Worm (Caenorhabditis elegans) whole organism, late embryonic: ENCODE results near the gene dhps-1.

Experiments used
- K02D7.2 ChIP-seq: sonication (generic microtip); optimal IDR thresholded peaks from 2 replicates; lab custom pipeline; 2017; ENCODE audit warnings: mild to moderate bottlenecking, missing genetic modification characterization, missing compliant biosample characterization
- ahr-1 ChIP-seq: sonication (generic microtip); optimal IDR thresholded peaks from 2 replicates; lab custom pipeline; 2016; ENCODE audit warnings: missing genetic modification characterization, missing compliant biosample characterization
- ama-1 ChIP-seq: fragments of 150-350 bp; optimal IDR thresholded peaks from 2 replicates; lab custom pipeline; 2014
- ceh-14 ChIP-seq: sonication (generic microtip); optimal IDR thresholded peaks from 2 replicates; lab custom pipeline; 2016; ENCODE audit warnings: missing genotype, missing genetic modification characterization, missing compliant biosample characterization
- ceh-18 ChIP-seq: sonication (generic microtip); optimal IDR thresholded peaks from 2 replicates; lab custom pipeline; 2016; ENCODE audit warnings: missing genetic modification characterization, missing compliant biosample characterization
- ceh-9 ChIP-seq: sonication (generic microtip); optimal IDR thresholded peaks from 2 replicates; lab custom pipeline; 2016; ENCODE audit warnings: mild to moderate bottlenecking, missing genetic modification characterization, inconsistent platforms, missing compliant biosample characterization
- elt-4 ChIP-seq: sonication (generic microtip); optimal IDR thresholded peaks from 2 replicates; lab custom pipeline; 2016; ENCODE audit warnings: missing genetic modification characterization, missing compliant biosample characterization
- ets-4 ChIP-seq: sonication (generic microtip); optimal IDR thresholded peaks from 2 replicates; lab custom pipeline; 2016; ENCODE audit warnings: missing genetic modification characterization, missing compliant biosample characterization
- eyg-1 ChIP-seq: sonication (generic microtip); optimal IDR thresholded peaks from 2 replicates; lab custom pipeline; 2016; ENCODE audit warnings: missing genotype, missing genetic modification characterization, missing compliant biosample characterization
- hlh-13 ChIP-seq: fragments of 200-800 bp; sonication (Bioruptor generic); optimal IDR thresholded peaks from 2 replicates; lab custom pipeline; 2018; ENCODE audit warnings: mild to moderate bottlenecking, missing genetic modification characterization, missing compliant biosample characterization
- hlh-8 ChIP-seq: sonication (generic microtip); optimal IDR thresholded peaks from 2 replicates; lab custom pipeline; 2016; ENCODE audit warnings: missing genotype, missing genetic modification characterization, missing compliant biosample characterization
- lin-11 ChIP-seq: fragments of 200-800 bp; sonication (Bioruptor generic); optimal IDR thresholded peaks from 2 replicates; lab custom pipeline; 2018; ENCODE audit warnings: mild to moderate bottlenecking, missing genetic modification characterization, missing compliant biosample characterization
- madf-2 ChIP-seq: sonication (generic microtip); optimal IDR thresholded peaks from 2 replicates; lab custom pipeline; 2017; ENCODE audit warnings: missing genetic modification characterization, missing compliant biosample characterization
- mec-3 ChIP-seq: sonication (generic microtip); optimal IDR thresholded peaks from 2 replicates; lab custom pipeline; 2016; ENCODE audit warnings: borderline replicate concordance, missing genetic modification characterization, missing compliant biosample characterization
- npax-4 ChIP-seq: sonication (generic microtip); optimal IDR thresholded peaks from 2 replicates; lab custom pipeline; 2016; ENCODE audit warnings: missing genetic modification characterization, missing compliant biosample characterization
- pha-2 ChIP-seq: sonication (generic microtip); optimal IDR thresholded peaks from 2 replicates; lab custom pipeline; 2017; ENCODE audit warnings: mild to moderate bottlenecking, missing genetic modification characterization, missing compliant biosample characterization
- pha-4 ChIP-seq: fragments of 150-350 bp; optimal IDR thresholded peaks from 2 replicates; lab custom pipeline; 2018; ENCODE audit warnings: missing biosample characterization, missing genetic modification reagents, missing genetic modification characterization
- pqm-1 ChIP-seq: sonication (generic microtip); optimal IDR thresholded peaks from 2 replicates; lab custom pipeline; 2016; ENCODE audit warnings: missing genetic modification characterization, missing compliant biosample characterization
- ref-2 ChIP-seq: sonication (generic microtip); optimal IDR thresholded peaks from 2 replicates; lab custom pipeline; 2016; ENCODE audit warnings: missing genetic modification characterization, missing compliant biosample characterization
- rnt-1 ChIP-seq: sonication (generic microtip); optimal IDR thresholded peaks from 2 replicates; lab custom pipeline; 2016; ENCODE audit warnings: missing genetic modification characterization, missing compliant biosample characterization
- sdc-2 ChIP-seq: sonication (generic microtip); optimal IDR thresholded peaks from 2 replicates; lab custom pipeline; 2016; ENCODE audit warnings: missing genotype, missing genetic modification characterization, missing compliant biosample characterization
- syd-9 ChIP-seq: sonication (generic microtip); optimal IDR thresholded peaks from 2 replicates; lab custom pipeline; 2016; ENCODE audit warnings: mild to moderate bottlenecking, missing genetic modification characterization, moderate library complexity, missing compliant biosample characterization
- tbx-2 ChIP-seq: sonication (generic microtip); optimal IDR thresholded peaks from 2 replicates; lab custom pipeline; 2016; ENCODE audit warnings: missing genetic modification characterization, missing compliant biosample characterization
- ttx-3 ChIP-seq: sonication (generic microtip); optimal IDR thresholded peaks from 2 replicates; lab custom pipeline; 2016; ENCODE audit warnings: missing genetic modification reagents, missing genetic modification characterization, missing compliant biosample characterization
- unc-55 ChIP-seq: sonication (generic microtip); optimal IDR thresholded peaks from 2 replicates; lab custom pipeline; 2017; ENCODE audit warnings: missing biosample characterization, missing genetic modification reagents, missing genetic modification characterization
- zip-5 ChIP-seq: sonication (generic microtip); optimal IDR thresholded peaks from 2 replicates; lab custom pipeline; 2016; ENCODE audit warnings: missing genetic modification characterization, missing compliant biosample characterization

dhps-1 gene

DNA sequence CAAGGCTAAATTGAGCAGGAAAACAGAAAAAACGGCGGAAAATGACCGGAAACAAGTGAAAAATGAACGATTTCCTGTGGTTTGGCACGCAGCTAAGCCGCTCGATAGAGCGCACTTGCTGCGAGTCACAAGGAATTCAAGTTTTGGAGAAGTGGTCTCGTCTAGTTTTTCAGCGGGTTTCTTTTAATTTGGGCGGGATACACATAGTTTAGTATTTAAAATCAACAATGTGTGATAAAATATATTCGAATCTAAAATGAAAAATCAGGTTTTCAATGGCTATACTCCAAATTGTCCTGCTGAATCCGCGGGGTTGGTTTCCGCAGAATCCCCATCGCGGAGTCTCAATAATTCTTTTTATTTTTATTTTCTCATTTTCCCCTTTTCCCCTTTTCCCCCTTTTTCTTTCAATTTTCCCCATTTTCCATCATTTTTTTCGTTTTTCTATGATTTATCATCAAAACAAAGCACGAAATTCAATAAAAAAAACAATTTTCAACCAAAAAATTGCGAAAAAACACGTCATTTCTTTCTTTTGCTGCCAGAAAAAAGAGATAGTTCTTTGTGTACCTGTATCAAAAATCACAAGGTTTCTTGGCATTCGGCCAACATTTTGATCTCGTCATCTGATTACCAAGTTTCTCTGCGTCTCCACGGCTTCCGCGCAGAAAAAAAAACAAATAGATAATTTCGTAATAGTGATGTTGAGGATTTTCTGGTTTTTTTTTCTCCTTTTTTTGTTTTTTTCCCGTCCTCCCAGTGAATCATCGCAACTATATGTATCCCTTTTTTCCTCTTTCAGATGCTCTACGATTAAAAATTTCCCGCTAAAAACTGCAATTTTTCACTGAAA, 49.5 kb downstream of the dhps-1 start, which contains the start of gene ippk-1 (continued):
- peak; percentile 92 for TF ChIP-seq ahr-1 (tag; lab: Kevin White, UChicago)
- TF ChIP-seq ets-4 (tag; lab: Kevin White, UChicago), result peak; percentile 95
- TF ChIP-seq rnt-1 (tag; lab: Kevin White, UChicago), result peak; percentile 98
- peak; percentile 98 for TF ChIP-seq ref-2
- TF ChIP-seq sdc-2 (tag; lab: Kevin White, UChicago), result peak; percentile 78
- TF ChIP-seq ceh-9, result no peak
- TF ChIP-seq ceh-18, result peak; percentile 70
- TF ChIP-seq madf-2 (tag; lab: Kevin White, UChicago), result peak; percentile 41
- no peak for TF ChIP-seq pha-4 (tag; lab: Kevin White, UChicago)
- no peak for TF ChIP-seq npax-4 (tag; lab: Kevin White, UChicago)
- TF ChIP-seq pqm-1 (tag; lab: Kevin White, UChicago), result peak; percentile 94
- TF ChIP-seq lin-11, result peak; percentile 19
- peak; percentile 95 for TF ChIP-seq mec-3
- peak; percentile 95 for TF ChIP-seq zip-5 (tag; lab: Kevin White, UChicago)
- no peak for TF ChIP-seq hlh-13 (GFP tag; lab: Kevin White, UChicago)
- peak; percentile 97 for TF ChIP-seq tbx-2
- TF ChIP-seq K02D7.2 (tag; lab: Kevin White, UChicago), result peak; percentile 53
- TF ChIP-seq unc-55 (GFP tag; lab: Kevin White, UChicago), result peak; percentile 22
- peak; percentile 54 for TF ChIP-seq eyg-1 (tag; lab: Kevin White, UChicago)
- TF ChIP-seq ama-1 (lab: Kevin White, UChicago), result no peak
- TF ChIP-seq hlh-8 (tag; lab: Kevin White, UChicago), result peak; percentile 95
- TF ChIP-seq ceh-14, result peak; percentile 96
- TF ChIP-seq ttx-3 (tag; lab: Kevin White, UChicago), result peak; percentile 72
- peak; percentile 35 for TF ChIP-seq pha-2 (tag; lab: Kevin White, UChicago)
- peak; percentile 69 for TF ChIP-seq elt-4 (tag; lab: Kevin White, UChicago)
- TF ChIP-seq syd-9 (tag; lab: Kevin White, UChicago), result peak; percentile 68
